Worm (Caenorhabditis elegans): ENCODE results near the gene sto-6.
A peak's percentile ranks its signal among the peaks of the same experiment; 100 is the strongest.

Gene sto-6

ce11 chrX:11665522-11666017, 33.4 kb downstream of the sto-6 start:
- TF ChIP-seq nhr-76 (tag; optimal IDR thresholded peaks at IDR 0.05): no peak
- no peak for TF ChIP-seq ces-1 (GFP tag; optimal IDR thresholded peaks at IDR 0.05)
- TF ChIP-seq mep-1 (tag; optimal IDR thresholded peaks at IDR 0.05): no peak
- TF ChIP-seq ceh-83 (GFP tag; optimal IDR thresholded peaks at IDR 0.05): no peak
- TF ChIP-seq ham-2 (GFP tag; optimal IDR thresholded peaks at IDR 0.05): no peak
- no peak for TF ChIP-seq sem-2 (GFP tag; optimal IDR thresholded peaks at IDR 0.05)
- TF ChIP-seq lin-32 (GFP tag; optimal IDR thresholded peaks at IDR 0.05): no peak
- TF ChIP-seq nhr-28 (tag; optimal IDR thresholded peaks at IDR 0.05): no peak
- no peak for TF ChIP-seq nhr-2 (tag; optimal IDR thresholded peaks at IDR 0.05)
- TF ChIP-seq elt-1 (tag; optimal IDR thresholded peaks at IDR 0.05; ENCODE audit: borderline replicate concordance, insufficient read depth): no peak
- no peak for TF ChIP-seq drap-1 (GFP tag; optimal IDR thresholded peaks at IDR 0.05)

DNA sequence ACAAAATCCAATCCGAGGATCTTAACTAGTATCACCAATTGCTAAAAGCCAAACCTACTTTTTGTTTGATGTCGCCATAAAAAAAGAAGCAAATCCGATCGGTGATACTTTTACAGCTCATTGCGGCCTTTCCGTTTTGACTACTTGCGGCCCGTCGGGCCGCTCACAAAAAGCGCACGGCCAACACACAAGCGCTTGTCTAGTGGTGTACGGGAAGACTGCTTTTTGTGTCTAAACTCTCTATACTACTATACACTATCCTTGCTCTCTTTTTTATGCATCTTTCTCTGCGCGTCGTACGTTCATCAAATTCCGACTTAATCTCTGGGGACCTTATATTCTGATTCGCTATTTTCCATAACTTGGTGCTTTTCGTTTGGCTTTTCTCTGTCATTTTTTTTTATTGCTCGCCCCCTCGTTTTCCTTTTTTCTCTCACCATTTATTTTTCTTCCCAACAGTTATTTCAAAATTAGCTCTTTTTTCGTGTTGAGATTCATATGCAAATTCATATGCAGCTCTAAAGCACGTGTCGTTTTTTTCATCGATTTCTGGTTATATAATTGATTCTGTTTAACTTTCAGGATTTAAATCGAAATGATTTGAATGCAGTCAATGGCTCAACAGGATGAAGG, 34.5 kb downstream of the sto-6 start, which contains the start of gene noca-2:
Gene noca-2, plus strand, starts transcription at position 583 of the 633 bp plus-strand sequence.
- TF ChIP-seq mep-1 (tag; optimal IDR thresholded peaks at IDR 0.05) (peak; percentile 12), ces-1 (GFP tag; optimal IDR thresholded peaks at IDR 0.05) (peak; percentile 83), elt-1 (tag; optimal IDR thresholded peaks at IDR 0.05; ENCODE audit: borderline replicate concordance, insufficient read depth) (no peak), lsy-2 (tag; optimal IDR thresholded peaks at IDR 0.05) (peak; percentile 25), lin-13 (tag; optimal IDR thresholded peaks at IDR 0.05) (no peak), ham-2 (GFP tag; optimal IDR thresholded peaks at IDR 0.05) (peak; percentile 83), nhr-237 (tag; optimal IDR thresholded peaks at IDR 0.05) (no peak), M03D4.4 (tag; optimal IDR thresholded peaks at IDR 0.05) (no peak), lin-32 (GFP tag; optimal IDR thresholded peaks at IDR 0.05) (no peak), sptf-1 (tag; optimal IDR thresholded peaks at IDR 0.05) (no peak), cnd-1 (tag; optimal IDR thresholded peaks at IDR 0.05) (no peak), ztf-11 (tag; optimal IDR thresholded peaks at IDR 0.05) (no peak), ceh-39 (tag; optimal IDR thresholded peaks at IDR 0.05) (no peak), mls-2 (tag; optimal IDR thresholded peaks at IDR 0.05) (no peak), ceh-43 (GFP tag; optimal IDR thresholded peaks at IDR 0.05) (no peak), unc-39 (tag; optimal IDR thresholded peaks at IDR 0.05) (no peak), elt-3 (tag; optimal IDR thresholded peaks at IDR 0.05) (no peak), snpc-4 (tag; optimal IDR thresholded peaks at IDR 0.05) (no peak), bed-3 (GFP tag; optimal IDR thresholded peaks at IDR 0.05) (no peak), nhr-28 (tag; optimal IDR thresholded peaks at IDR 0.05) (no peak), unc-120 (tag; optimal IDR thresholded peaks at IDR 0.05; ENCODE audit: poor library complexity, severe bottlenecking) (peak; percentile 16), tbx-8 (GFP tag; optimal IDR thresholded peaks at IDR 0.05) (no peak), flh-1 (GFP tag; optimal IDR thresholded peaks at IDR 0.05) (no peak), hlh-1 (tag; optimal IDR thresholded peaks at IDR 0.05) (peak; percentile 23), drap-1 (GFP tag; optimal IDR thresholded peaks at IDR 0.05) (no peak), mab-5 (tag; optimal IDR thresholded peaks at IDR 0.05) (no peak), sem-2 (GFP tag; optimal IDR thresholded peaks at IDR 0.05) (no peak), zip-8 (tag; optimal IDR thresholded peaks at IDR 0.05) (no peak), unc-62 (GFP tag; optimal IDR thresholded peaks at IDR 0.05) (no peak), nhr-2 (tag; optimal IDR thresholded peaks at IDR 0.05) (no peak), ceh-83 (GFP tag; optimal IDR thresholded peaks at IDR 0.05) (no peak), nhr-76 (tag; optimal IDR thresholded peaks at IDR 0.05) (no peak), pha-4 (tag; optimal IDR thresholded peaks at IDR 0.05) (no peak), nhr-12 (tag; optimal IDR thresholded peaks at IDR 0.05) (no peak), blmp-1 (tag; optimal IDR thresholded peaks at IDR 0.05) (no peak)

ce11 chrX:11673063-11673759, 41.0 kb downstream of the sto-6 start:
- peak; percentile 85 for TF ChIP-seq lin-32 (GFP tag; optimal IDR thresholded peaks at IDR 0.05)
- peak; percentile 82 for TF ChIP-seq cnd-1 (tag; optimal IDR thresholded peaks at IDR 0.05)
- TF ChIP-seq ces-1 (GFP tag; optimal IDR thresholded peaks at IDR 0.05): peak; percentile 65
- no peak for TF ChIP-seq sem-2 (GFP tag; optimal IDR thresholded peaks at IDR 0.05)
